Worm (Caenorhabditis elegans) whole organism, midembryonic: Measurements from ENCODE around the gene txt-19.

Experiments used
- T22C8.4 ChIP-seq: fragments of 200-800 bp; sonication (Bioruptor generic); IDR thresholded peaks from 2 replicates; pipeline ENCODE4 v1.3.6; 2022; ENCODE audit warnings: missing genetic modification characterization, missing compliant biosample characterization
- cog-1 ChIP-seq: sonication (generic microtip); optimal IDR thresholded peaks from 2 replicates; lab custom pipeline; 2016; ENCODE audit warnings: missing genetic modification characterization, missing compliant biosample characterization
- flt-1 ChIP-seq: fragments of 200-800 bp; sonication (Bioruptor generic); IDR thresholded peaks from 2 replicates; pipeline ENCODE4 v1.3.6; 2022; ENCODE audit warnings: missing genetic modification characterization, missing compliant biosample characterization
- klf-2 ChIP-seq: fragments of 200-800 bp; sonication (Bioruptor generic); conservative IDR thresholded peaks from 2 replicates; pipeline ENCODE4 v1.3.6; 2022; ENCODE audit warnings: missing genetic modification reagents, missing genetic modification characterization, missing compliant biosample characterization
- med-1 ChIP-seq: sonication (generic microtip); optimal IDR thresholded peaks from 2 replicates; lab custom pipeline; 2017; ENCODE audit warnings: missing genetic modification characterization, mild to moderate bottlenecking, missing compliant biosample characterization, antibody characterized with exemption, missing genetic modification reagents; ENCODE audit not compliant: insufficient read depth
- ref-1 ChIP-seq: fragments of 200-800 bp; sonication (Bioruptor generic); conservative IDR thresholded peaks from 2 replicates; pipeline ENCODE4 v1.3.6; 2022; ENCODE audit warnings: missing genetic modification reagents, missing genetic modification characterization, missing compliant biosample characterization
- tab-1 ChIP-seq: fragments of 200-800 bp; sonication (Bioruptor generic); IDR thresholded peaks from 2 replicates; pipeline ENCODE4 v1.3.6; 2022; ENCODE audit warnings: missing genetic modification characterization, missing compliant biosample characterization
- ztf-23 ChIP-seq: fragments of 200-800 bp; sonication (Bioruptor generic); IDR thresholded peaks from 2 replicates; pipeline ENCODE4 v1.3.6; 2022; ENCODE audit warnings: missing genetic modification reagents, missing genetic modification characterization, missing compliant biosample characterization
- ztf-29 ChIP-seq: fragments of 200-800 bp; sonication (Bioruptor generic); IDR thresholded peaks from 2 replicates; pipeline ENCODE4 v1.3.6; 2022; ENCODE audit warnings: missing genetic modification reagents, missing genetic modification characterization, missing compliant biosample characterization

ce11 chrIV:12831609-12832500, 13.8 kb upstream of the txt-19 start:
- TF ChIP-seq cog-1 (no peak), ztf-23 (GFP tag; lab: Robert Waterston, UW) (no peak), ztf-29 (GFP tag; lab: Robert Waterston, UW) (no peak), ref-1 (GFP tag; lab: Robert Waterston, UW) (no peak), med-1 (GFP tag; lab: Kevin White, UChicago) (no peak), tab-1 (GFP tag; lab: Robert Waterston, UW) (no peak), flt-1 (GFP tag; lab: Robert Waterston, UW) (no peak), T22C8.4 (no peak), klf-2 (GFP tag; lab: Robert Waterston, UW) (no peak)
